Fruit fly (Drosophila melanogaster): ENCODE results near the gene rdgA.

rdgA gene

DNA sequence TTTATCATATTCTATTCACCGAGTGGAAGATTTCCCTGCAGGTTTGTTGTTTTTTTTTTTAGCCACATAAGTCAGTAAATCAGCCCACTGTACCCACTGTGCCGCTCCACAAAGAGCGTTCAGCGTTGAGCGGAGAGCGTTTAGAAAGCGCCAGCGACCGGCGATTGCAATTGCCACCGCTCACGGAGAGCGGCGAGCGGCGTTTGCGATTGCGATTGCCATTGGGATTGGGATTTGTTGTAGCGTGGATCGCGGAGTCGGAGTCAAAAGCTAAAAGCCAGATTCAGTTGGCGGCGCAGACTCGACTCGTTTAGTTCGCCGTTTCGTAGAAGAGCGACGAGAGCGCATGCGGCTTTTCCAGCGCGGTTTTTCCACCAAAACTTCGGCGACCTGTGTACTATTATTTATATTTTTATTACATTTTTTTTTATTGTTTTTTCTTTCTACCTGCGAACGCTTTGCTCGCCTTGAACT is 123.1 kb downstream of the rdgA start, which contains the start of gene Nost (continued):
- TF ChIP-seq CG34224 (GFP tag; IDR thresholded peaks at IDR 0.05; ENCODE audit: partially characterized antibody) = peak; percentile 37; the same call in 2 of the 3 replicates
- TF ChIP-seq CG7987 (GFP tag; optimal IDR thresholded peaks at IDR 0.05) = no peak

DNA sequence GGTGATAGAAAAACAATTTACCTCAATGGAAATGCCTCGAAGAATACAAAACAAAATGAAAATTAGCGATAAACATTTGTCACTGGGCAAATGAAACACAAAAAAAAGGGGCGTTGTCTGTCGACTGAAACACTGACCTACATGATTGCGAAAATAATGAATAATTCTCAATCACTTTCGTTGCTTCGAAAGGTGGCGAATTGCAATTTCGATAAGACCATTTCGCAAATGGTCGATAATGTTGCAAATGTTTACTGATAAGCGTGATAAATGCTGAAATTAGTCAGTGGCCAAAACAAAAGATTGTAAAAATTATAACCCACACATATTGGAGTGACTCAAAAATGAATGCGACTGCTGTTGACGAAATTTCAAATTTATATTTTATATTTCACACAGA is 129.2 kb downstream of the rdgA start:
- TF ChIP-seq CG8944 (GFP tag; optimal IDR thresholded peaks at IDR 0.05) (no peak), CG10462 (GFP tag; optimal IDR thresholded peaks at IDR 0.05) (no peak), CG12659 (GFP tag; optimal IDR thresholded peaks at IDR 0.05) (no peak), Sry-δ (GFP tag; optimal IDR thresholded peaks at IDR 0.05) (no peak), CG2889 (GFP tag; IDR thresholded peaks at IDR 0.05) (no peak), Nf-YC (tag; optimal IDR thresholded peaks at IDR 0.05) (no peak)

DNA sequence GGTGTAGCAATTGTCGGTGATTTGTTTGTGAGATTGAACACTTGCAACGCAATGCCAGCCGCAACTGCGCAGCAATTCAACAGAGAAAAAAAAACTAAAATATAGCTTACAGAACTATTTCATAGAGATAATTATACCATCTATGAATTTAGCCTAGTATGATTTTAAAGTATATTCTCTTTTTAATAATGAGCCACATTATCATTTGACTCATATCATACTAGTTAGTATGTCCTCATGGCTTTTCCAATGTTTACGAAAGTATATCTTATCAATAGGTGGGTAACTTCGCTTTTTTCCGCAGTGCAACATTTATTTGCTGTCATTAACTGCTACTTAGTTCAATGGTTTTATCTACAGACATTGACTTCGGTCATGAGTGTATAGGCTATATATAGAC is 131.9 kb downstream of the rdgA start:
- peak; percentile 30; the same call in 1 of the 2 replicates for TF ChIP-seq Drgx (GFP tag; IDR thresholded peaks at IDR 0.05)
- no peak for TF ChIP-seq danr (GFP tag; IDR thresholded peaks at IDR 0.05)

DNA sequence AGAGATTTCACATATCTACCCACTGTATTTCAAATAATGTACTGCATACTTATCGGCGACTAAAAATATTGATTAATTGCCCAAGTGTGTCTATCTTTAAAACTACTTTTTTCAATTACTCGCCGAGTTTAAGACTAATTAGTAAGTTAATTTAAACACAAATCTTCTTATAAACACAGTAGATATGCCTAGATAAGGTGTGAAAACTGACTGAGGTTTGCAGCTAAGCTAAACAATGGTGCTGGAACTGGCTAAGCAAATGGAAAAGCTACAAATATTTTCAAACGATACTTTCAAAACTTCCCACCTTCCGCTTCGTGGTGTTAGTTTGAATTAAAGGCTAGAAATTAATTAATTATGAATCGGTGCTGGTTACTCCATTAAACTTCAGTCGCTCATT is 134.0 kb downstream of the rdgA start:
- TF ChIP-seq danr (GFP tag; IDR thresholded peaks at IDR 0.05) = no peak
- 0 out of 2 replicates have a peak, but pooled peaks have one; percentile 14 for TF ChIP-seq vvl (GFP tag; IDR thresholded peaks at IDR 0.05)
- TF ChIP-seq corto (GFP tag; optimal IDR thresholded peaks at IDR 0.05) = no peak
- no peak for TF ChIP-seq pb (GFP tag; optimal IDR thresholded peaks at IDR 0.05)
- TF ChIP-seq Sry-β (GFP tag; optimal IDR thresholded peaks at IDR 0.05) = no peak
- TF ChIP-seq wdn (GFP tag; IDR thresholded peaks at IDR 0.05) = no peak
- no peak for TF ChIP-seq Tbp (GFP tag; optimal IDR thresholded peaks at IDR 0.05)
- TF ChIP-seq CG4328 (GFP tag; optimal IDR thresholded peaks at IDR 0.05) = no peak
- TF ChIP-seq Oaz (GFP tag; IDR thresholded peaks at IDR 0.05) = no peak
- no peak for TF ChIP-seq CG3726 (GFP tag; IDR thresholded peaks at IDR 0.05)
- no peak for TF ChIP-seq CG12236 (GFP tag; optimal IDR thresholded peaks at IDR 0.05)
- no peak for TF ChIP-seq pho (GFP tag; optimal IDR thresholded peaks at IDR 0.05)
- TF ChIP-seq bsh (GFP tag; optimal IDR thresholded peaks at IDR 0.05) = no peak
- no peak for TF ChIP-seq wor (GFP tag; IDR thresholded peaks at IDR 0.05)
- no peak for TF ChIP-seq sim (GFP tag; IDR thresholded peaks at IDR 0.05)
- TF ChIP-seq CG2199 (GFP tag; IDR thresholded peaks at IDR 0.05) = no peak
- TF ChIP-seq seq (GFP tag; IDR thresholded peaks at IDR 0.05) = no peak
- TF ChIP-seq gcm (GFP tag; optimal IDR thresholded peaks at IDR 0.05) = no peak
- TF ChIP-seq chif (GFP tag; optimal IDR thresholded peaks at IDR 0.05) = no peak
- no peak for TF ChIP-seq CG3407 (GFP tag; optimal IDR thresholded peaks at IDR 0.05)
- TF ChIP-seq Usf (GFP tag; optimal IDR thresholded peaks at IDR 0.05) = no peak
- no peak for TF ChIP-seq Ssrp (tag; optimal IDR thresholded peaks at IDR 0.05)
- TF ChIP-seq CG6791 (GFP tag; IDR thresholded peaks at IDR 0.05; ENCODE audit: partially characterized antibody) = 0 out of 3 replicates have a peak, but pooled peaks have one; percentile 9
- no peak for TF ChIP-seq Spps (tag; optimal IDR thresholded peaks at IDR 0.05)
- peak; percentile 22 for TF ChIP-seq sd (tag; optimal IDR thresholded peaks at IDR 0.05)
- no peak for TF ChIP-seq CG3838 (GFP tag; optimal IDR thresholded peaks at IDR 0.05)
- no peak for TF ChIP-seq cas (GFP tag; IDR thresholded peaks at IDR 0.05)
- TF ChIP-seq amos (GFP tag; IDR thresholded peaks at IDR 0.05; ENCODE audit: partially characterized antibody) = no peak
- TF ChIP-seq Hr39 (optimal IDR thresholded peaks at IDR 0.05) = no peak
- no peak for TF ChIP-seq ash1 (GFP tag; optimal IDR thresholded peaks at IDR 0.05)
- TF ChIP-seq pzg (GFP tag; optimal IDR thresholded peaks at IDR 0.05) = peak; percentile 21
- no peak for TF ChIP-seq CG11560 (tag; IDR thresholded peaks at IDR 0.05)
- TF ChIP-seq CG7987 (GFP tag; optimal IDR thresholded peaks at IDR 0.05) = no peak
- no peak for TF ChIP-seq knrl (GFP tag; IDR thresholded peaks at IDR 0.05; ENCODE audit: partially characterized antibody)
- no peak for TF ChIP-seq CG10366 (GFP tag; IDR thresholded peaks at IDR 0.05)
- no peak for TF ChIP-seq h (optimal IDR thresholded peaks at IDR 0.05)
- no peak for TF ChIP-seq CG2129 (GFP tag; IDR thresholded peaks at IDR 0.05; ENCODE audit: partially characterized antibody)
- TF ChIP-seq ftz-f1 (GFP tag; optimal IDR thresholded peaks at IDR 0.05) = no peak
- TF ChIP-seq Ets65A (GFP tag) = no peak

Data from whole organism, embryonic.